Fruit fly (Drosophila melanogaster) Kc167 (cell line): ENCODE measurements around the gene CG7518.

ENCODE experiments used
- Myc ChIP-seq: fragments of >200 bp; optimal IDR thresholded peaks from 2 replicates; lab custom pipeline; 2017; ENCODE audit warnings: missing external identifiers
- Sin3A ChIP-seq: fragments of >200 bp; optimal IDR thresholded peaks from 2 replicates; lab custom pipeline; 2018; ENCODE audit warnings: missing external identifiers
- insv ChIP-seq: fragments of >200 bp; optimal IDR thresholded peaks from 3 replicates; lab custom pipeline; 2018; ENCODE audit warnings: missing external identifiers
- psq ChIP-seq: fragments of >200 bp; optimal IDR thresholded peaks from 2 replicates; lab custom pipeline; 2017; ENCODE audit warnings: missing external identifiers
- ttk ChIP-seq: sonication (Bioruptor generic); optimal IDR thresholded peaks from 2 replicates; lab custom pipeline; 2017; ENCODE audit warnings: missing external identifiers

DNA sequence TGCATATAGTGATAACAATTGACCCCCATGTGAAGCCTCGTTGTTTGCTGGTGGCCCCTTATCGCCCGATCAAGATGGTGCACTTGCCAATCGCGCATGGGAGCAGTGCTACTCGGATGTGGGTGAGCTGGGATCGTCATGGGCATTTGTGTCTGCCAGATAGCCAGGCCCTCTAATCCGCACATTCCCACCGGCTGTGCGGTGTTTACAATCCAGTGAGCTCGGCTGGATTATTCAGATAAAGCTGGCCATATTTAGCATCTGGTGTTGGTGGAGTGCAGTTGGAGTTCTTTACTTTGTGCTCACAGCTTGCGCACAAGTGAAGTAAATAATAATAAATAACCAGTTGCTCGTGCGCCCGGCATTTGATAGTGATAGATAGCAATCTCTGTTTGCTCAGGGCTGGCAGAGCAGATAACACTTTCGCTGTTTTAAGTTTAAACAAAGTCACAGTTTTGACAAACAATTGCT lies 35.1 kb downstream of the CG7518 start:
- TF ChIP-seq Myc (lab: Kevin White, UChicago): no peak
- no peak for TF ChIP-seq ttk
- TF ChIP-seq psq (lab: Kevin White, UChicago): no peak
- TF ChIP-seq insv (lab: Kevin White, UChicago): no peak
- no peak for TF ChIP-seq Sin3A (lab: Kevin White, UChicago)
